Worm (Caenorhabditis elegans): ENCODE measurements around the gene Y67D2.2.
A peak's percentile ranks its signal among the peaks of the same experiment; 100 is the strongest.

Gene Y67D2.2

DNA sequence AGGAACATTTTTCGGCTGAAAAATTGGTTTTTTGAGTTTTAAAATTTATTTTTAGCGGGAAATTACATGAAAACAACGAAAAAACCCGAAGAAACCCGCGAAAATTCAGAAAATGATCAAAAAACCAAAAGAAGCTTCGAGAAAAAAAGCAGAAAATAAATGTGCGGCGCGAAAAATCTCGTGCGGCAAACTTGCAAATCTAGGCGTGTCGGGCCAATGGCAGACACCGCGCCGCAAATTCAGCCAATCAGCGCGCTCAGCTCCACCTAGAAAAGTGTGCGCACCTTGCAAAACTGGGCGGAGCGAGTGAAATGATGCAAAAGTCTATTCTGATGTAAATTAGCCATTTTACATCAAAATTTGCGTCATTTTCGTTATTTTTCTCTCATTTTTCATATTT, 60.3 kb downstream of the Y67D2.2 start, which contains the start of gene Y22D7AL.10 (continued):
- TF ChIP-seq K09A11.1 (tag; optimal IDR thresholded peaks at IDR 0.05; ENCODE audit: insufficient read depth) (peak; percentile 92), ceh-30 (tag; optimal IDR thresholded peaks at IDR 0.05) (no peak), ztf-16 (tag; optimal IDR thresholded peaks at IDR 0.05) (peak; percentile 89), che-1 (tag; optimal IDR thresholded peaks at IDR 0.05) (peak; percentile 72), ceh-31 (tag; optimal IDR thresholded peaks at IDR 0.05) (peak; percentile 95), ahr-1 (tag; optimal IDR thresholded peaks at IDR 0.05) (peak; percentile 59), ttx-3 (tag; optimal IDR thresholded peaks at IDR 0.05) (peak; percentile 79), pat-9 (tag; optimal IDR thresholded peaks at IDR 0.05) (peak; percentile 91), lin-11 (tag; optimal IDR thresholded peaks at IDR 0.05) (peak; percentile 67), gmeb-2 (tag; optimal IDR thresholded peaks at IDR 0.05) (peak; percentile 74), fkh-6 (tag; optimal IDR thresholded peaks at IDR 0.05) (peak; percentile 76), pax-1 (tag; optimal IDR thresholded peaks at IDR 0.05) (peak; percentile 93), fax-1 (tag; optimal IDR thresholded peaks at IDR 0.05) (peak; percentile 80), ceh-24 (tag; optimal IDR thresholded peaks at IDR 0.05) (peak; percentile 16), sox-4 (tag; optimal IDR thresholded peaks at IDR 0.05) (peak; percentile 54), ref-2 (tag; optimal IDR thresholded peaks at IDR 0.05) (peak; percentile 97), ama-1 (optimal IDR thresholded peaks at IDR 0.05) (no peak), T23F11.4 (GFP tag; optimal IDR thresholded peaks at IDR 0.05) (peak; percentile 72), sdc-2 (tag; optimal IDR thresholded peaks at IDR 0.05) (peak; percentile 73), hlh-13 (GFP tag; optimal IDR thresholded peaks at IDR 0.05) (peak; percentile 28), nhr-11 (tag; optimal IDR thresholded peaks at IDR 0.05) (no peak), pqm-1 (tag; optimal IDR thresholded peaks at IDR 0.05) (peak; percentile 80), eyg-1 (tag; optimal IDR thresholded peaks at IDR 0.05) (peak; percentile 83), hlh-30 (tag; optimal IDR thresholded peaks at IDR 0.05; ENCODE audit: insufficient read depth) (peak; percentile 81), C38D4.7 (GFP tag; optimal IDR thresholded peaks at IDR 0.05) (peak; percentile 66), pha-2 (tag; optimal IDR thresholded peaks at IDR 0.05) (peak; percentile 84), unc-3 (GFP tag; conservative IDR thresholded peaks at IDR 0.05) (0 out of 2 replicates have a peak, but pooled peaks have one; percentile 45), unc-3 (tag; optimal IDR thresholded peaks at IDR 0.05) (peak; percentile 82), dve-1 (tag; optimal IDR thresholded peaks at IDR 0.05) (peak; percentile 83), ceh-48 (tag; optimal IDR thresholded peaks at IDR 0.05) (peak; percentile 51), odd-2 (tag; optimal IDR thresholded peaks at IDR 0.05) (peak; percentile 45), Y22D7AL.16 (tag; optimal IDR thresholded peaks at IDR 0.05) (peak; percentile 20), sox-2 (GFP tag; IDR thresholded peaks at IDR 0.05) (peak; percentile 64), hlh-15 (tag; optimal IDR thresholded peaks at IDR 0.05) (peak; percentile 7), ceh-14 (tag; optimal IDR thresholded peaks at IDR 0.05) (peak; percentile 90), unc-55 (GFP tag; optimal IDR thresholded peaks at IDR 0.05) (no peak), ceh-45 (GFP tag; IDR thresholded peaks at IDR 0.05) (0 out of 2 replicates have a peak, but pooled peaks have one; percentile 63), fkh-10 (GFP tag; optimal IDR thresholded peaks at IDR 0.05) (peak; percentile 55), zip-5 (tag; optimal IDR thresholded peaks at IDR 0.05) (peak; percentile 48), pha-4 (tag; optimal IDR thresholded peaks at IDR 0.05) (no peak), tbx-7 (tag; optimal IDR thresholded peaks at IDR 0.05) (peak; percentile 66), npax-4 (tag; optimal IDR thresholded peaks at IDR 0.05) (peak; percentile 36), pros-1 (tag; optimal IDR thresholded peaks at IDR 0.05) (peak; percentile 18), lim-6 (tag; optimal IDR thresholded peaks at IDR 0.05) (peak; percentile 57), madf-2 (tag; optimal IDR thresholded peaks at IDR 0.05) (peak; percentile 72), nhr-232 (tag; optimal IDR thresholded peaks at IDR 0.05) (peak; percentile 59), unc-42 (tag; optimal IDR thresholded peaks at IDR 0.05) (peak; percentile 89), elt-4 (tag; optimal IDR thresholded peaks at IDR 0.05) (no peak), rnt-1 (tag; optimal IDR thresholded peaks at IDR 0.05) (peak; percentile 96), F13H6.1 (tag; optimal IDR thresholded peaks at IDR 0.05) (peak; percentile 80)
